Worm (Caenorhabditis elegans) whole organism, late embryonic: ENCODE data around the gene F31F7.1.

Experiments used
- F13H6.1 ChIP-seq: sonication (generic microtip); optimal IDR thresholded peaks from 2 replicates; lab custom pipeline; 2016; ENCODE audit warnings: missing genetic modification characterization, missing compliant biosample characterization
- K02D7.2 ChIP-seq: sonication (generic microtip); optimal IDR thresholded peaks from 2 replicates; lab custom pipeline; 2017; ENCODE audit warnings: mild to moderate bottlenecking, missing genetic modification characterization, missing compliant biosample characterization
- K09A11.1 ChIP-seq: sonication (generic microtip); optimal IDR thresholded peaks from 2 replicates; lab custom pipeline; 2017; ENCODE audit warnings: antibody characterized with exemption, mild to moderate bottlenecking, missing genetic modification characterization, missing compliant biosample characterization; ENCODE audit not compliant: insufficient read depth
- T23F11.4 ChIP-seq: fragments of 200-800 bp; sonication (Bioruptor generic); optimal IDR thresholded peaks from 2 replicates; lab custom pipeline; 2018; ENCODE audit warnings: mild to moderate bottlenecking, missing genetic modification characterization, missing compliant biosample characterization
- ahr-1 ChIP-seq: sonication (generic microtip); optimal IDR thresholded peaks from 2 replicates; lab custom pipeline; 2016; ENCODE audit warnings: missing genetic modification characterization, missing compliant biosample characterization
- ceh-14 ChIP-seq: sonication (generic microtip); optimal IDR thresholded peaks from 2 replicates; lab custom pipeline; 2016; ENCODE audit warnings: missing genotype, missing genetic modification characterization, missing compliant biosample characterization
- ceh-19 ChIP-seq: fragments of 200-800 bp; sonication (Bioruptor generic); optimal IDR thresholded peaks from 2 replicates; lab custom pipeline; 2018; ENCODE audit warnings: mild to moderate bottlenecking, missing genetic modification characterization, missing compliant biosample characterization
- ceh-22 ChIP-seq: sonication (generic microtip); optimal IDR thresholded peaks from 2 replicates; lab custom pipeline; 2017; ENCODE audit warnings: missing biosample characterization, missing genetic modification characterization
- ceh-24 ChIP-seq: sonication (generic microtip); optimal IDR thresholded peaks from 2 replicates; lab custom pipeline; 2016; ENCODE audit warnings: mild to moderate bottlenecking, missing genetic modification characterization, missing compliant biosample characterization
- ceh-30 ChIP-seq: fragments of 150-350 bp; optimal IDR thresholded peaks from 2 replicates; lab custom pipeline; 2014; ENCODE audit warnings: missing biosample characterization, missing genetic modification characterization
- ceh-31 ChIP-seq: sonication (generic microtip); optimal IDR thresholded peaks from 2 replicates; lab custom pipeline; 2016; ENCODE audit warnings: missing genetic modification characterization, missing compliant biosample characterization
- ceh-45 ChIP-seq: fragments of 200-800 bp; sonication (Bioruptor generic); IDR thresholded peaks from 2 replicates; pipeline ENCODE4 v1.3.6; 2022; ENCODE audit warnings: missing genetic modification reagents, missing genetic modification characterization, missing compliant biosample characterization
- ceh-48 ChIP-seq: sonication (generic microtip); optimal IDR thresholded peaks from 2 replicates; lab custom pipeline; 2016; ENCODE audit warnings: missing genetic modification characterization, inconsistent platforms, missing compliant biosample characterization
- ceh-6 ChIP-seq: fragments of 200-800 bp; sonication (Bioruptor generic); optimal IDR thresholded peaks from 2 replicates; lab custom pipeline; 2018; ENCODE audit warnings: mild to moderate bottlenecking, missing genetic modification characterization, missing compliant biosample characterization
- che-1 ChIP-seq: sonication (generic microtip); optimal IDR thresholded peaks from 2 replicates; lab custom pipeline; 2016; ENCODE audit warnings: mild to moderate bottlenecking, missing genetic modification characterization, missing compliant biosample characterization
- dve-1 ChIP-seq: sonication (generic microtip); optimal IDR thresholded peaks from 2 replicates; lab custom pipeline; 2017; ENCODE audit warnings: antibody characterized with exemption, mild to moderate bottlenecking, missing genetic modification characterization, missing compliant biosample characterization
- elt-4 ChIP-seq: sonication (generic microtip); optimal IDR thresholded peaks from 2 replicates; lab custom pipeline; 2016; ENCODE audit warnings: missing genetic modification characterization, missing compliant biosample characterization
- ets-4 ChIP-seq: sonication (generic microtip); optimal IDR thresholded peaks from 2 replicates; lab custom pipeline; 2016; ENCODE audit warnings: missing genetic modification characterization, missing compliant biosample characterization
- eyg-1 ChIP-seq: sonication (generic microtip); optimal IDR thresholded peaks from 2 replicates; lab custom pipeline; 2016; ENCODE audit warnings: missing genotype, missing genetic modification characterization, missing compliant biosample characterization
- fax-1 ChIP-seq: sonication (generic microtip); optimal IDR thresholded peaks from 2 replicates; lab custom pipeline; 2016; ENCODE audit warnings: missing genotype, missing genetic modification characterization, missing compliant biosample characterization
- fkh-6 ChIP-seq: sonication (generic microtip); optimal IDR thresholded peaks from 2 replicates; lab custom pipeline; 2016; ENCODE audit warnings: missing genetic modification characterization, missing compliant biosample characterization
- gmeb-2 ChIP-seq: sonication (generic microtip); optimal IDR thresholded peaks from 2 replicates; lab custom pipeline; 2016; ENCODE audit warnings: missing genetic modification characterization, inconsistent platforms, missing compliant biosample characterization
- hlh-13 ChIP-seq: fragments of 200-800 bp; sonication (Bioruptor generic); optimal IDR thresholded peaks from 2 replicates; lab custom pipeline; 2018; ENCODE audit warnings: mild to moderate bottlenecking, missing genetic modification characterization, missing compliant biosample characterization
- hlh-15 ChIP-seq: sonication (generic microtip); optimal IDR thresholded peaks from 2 replicates; lab custom pipeline; 2016; ENCODE audit warnings: missing genetic modification characterization, missing compliant biosample characterization
- hlh-6 ChIP-seq: sonication (generic microtip); optimal IDR thresholded peaks from 2 replicates; lab custom pipeline; 2016; ENCODE audit warnings: missing genotype, missing genetic modification characterization, missing compliant biosample characterization
- hlh-8 ChIP-seq: sonication (generic microtip); optimal IDR thresholded peaks from 2 replicates; lab custom pipeline; 2016; ENCODE audit warnings: missing genotype, missing genetic modification characterization, missing compliant biosample characterization
- lim-6 ChIP-seq: sonication (generic microtip); optimal IDR thresholded peaks from 2 replicates; lab custom pipeline; 2016; ENCODE audit warnings: missing genetic modification characterization, missing compliant biosample characterization
- lin-11 ChIP-seq: fragments of 200-800 bp; sonication (Bioruptor generic); optimal IDR thresholded peaks from 2 replicates; lab custom pipeline; 2018; ENCODE audit warnings: mild to moderate bottlenecking, missing genetic modification characterization, missing compliant biosample characterization
- madf-2 ChIP-seq: sonication (generic microtip); optimal IDR thresholded peaks from 2 replicates; lab custom pipeline; 2017; ENCODE audit warnings: missing genetic modification characterization, missing compliant biosample characterization
- mec-3 ChIP-seq: sonication (generic microtip); optimal IDR thresholded peaks from 2 replicates; lab custom pipeline; 2016; ENCODE audit warnings: borderline replicate concordance, missing genetic modification characterization, missing compliant biosample characterization
- nfya-1 ChIP-seq: sonication (generic microtip); optimal IDR thresholded peaks from 2 replicates; lab custom pipeline; 2017; ENCODE audit warnings: missing genetic modification characterization, mild to moderate bottlenecking, missing compliant biosample characterization, antibody characterized with exemption, moderate library complexity
- nhr-11 ChIP-seq: fragments of 150-350 bp; optimal IDR thresholded peaks from 2 replicates; lab custom pipeline; 2014; ENCODE audit warnings: missing biosample characterization, missing genetic modification characterization
- nhr-232 ChIP-seq: sonication (generic microtip); optimal IDR thresholded peaks from 2 replicates; lab custom pipeline; 2016; ENCODE audit warnings: missing genetic modification characterization, missing compliant biosample characterization
- npax-4 ChIP-seq: sonication (generic microtip); optimal IDR thresholded peaks from 2 replicates; lab custom pipeline; 2016; ENCODE audit warnings: missing genetic modification characterization, missing compliant biosample characterization
- pag-3 ChIP-seq: sonication (generic microtip); optimal IDR thresholded peaks from 2 replicates; lab custom pipeline; 2016; ENCODE audit warnings: missing compliant biosample characterization, missing genetic modification characterization, borderline replicate concordance
- pat-9 ChIP-seq: fragments of 200-800 bp; sonication (Bioruptor generic); optimal IDR thresholded peaks from 2 replicates; lab custom pipeline; 2018; ENCODE audit warnings: mild to moderate bottlenecking, missing genetic modification characterization, moderate library complexity, missing compliant biosample characterization
- pax-1 ChIP-seq: fragments of 150-350 bp; optimal IDR thresholded peaks from 2 replicates; lab custom pipeline; 2014; ENCODE audit warnings: missing biosample characterization, missing genetic modification characterization
- pha-2 ChIP-seq: sonication (generic microtip); optimal IDR thresholded peaks from 2 replicates; lab custom pipeline; 2017; ENCODE audit warnings: mild to moderate bottlenecking, missing genetic modification characterization, missing compliant biosample characterization
- pha-4 ChIP-seq: fragments of 150-350 bp; optimal IDR thresholded peaks from 2 replicates; lab custom pipeline; 2018; ENCODE audit warnings: missing biosample characterization, missing genetic modification reagents, missing genetic modification characterization
- pros-1 ChIP-seq: fragments of 150-350 bp; optimal IDR thresholded peaks from 2 replicates; lab custom pipeline; 2014; ENCODE audit warnings: missing biosample characterization, missing genetic modification reagents, missing genetic modification characterization
- sdc-2 ChIP-seq: sonication (generic microtip); optimal IDR thresholded peaks from 2 replicates; lab custom pipeline; 2016; ENCODE audit warnings: missing genotype, missing genetic modification characterization, missing compliant biosample characterization
- syd-9 ChIP-seq: sonication (generic microtip); optimal IDR thresholded peaks from 2 replicates; lab custom pipeline; 2016; ENCODE audit warnings: mild to moderate bottlenecking, missing genetic modification characterization, moderate library complexity, missing compliant biosample characterization
- tbx-7 ChIP-seq: sonication (generic microtip); optimal IDR thresholded peaks from 2 replicates; lab custom pipeline; 2016; ENCODE audit warnings: missing genotype, missing genetic modification characterization, missing compliant biosample characterization
- ttx-3 ChIP-seq: sonication (generic microtip); optimal IDR thresholded peaks from 2 replicates; lab custom pipeline; 2016; ENCODE audit warnings: missing genetic modification reagents, missing genetic modification characterization, missing compliant biosample characterization
- unc-3 ChIP-seq, 2 experiments: fragments of 200-800 bp in 1 of 2; sonication (Bioruptor generic) in 1 of 2; sonication (generic microtip) in 1 of 2; conservative IDR thresholded peaks in 1 of 2; optimal IDR thresholded peaks in 1 of 2; 2 replicates each; pipeline versions ENCODE4 v1.3.6 to Lab custom; 2016 to 2022; ENCODE audit warnings: missing compliant biosample characterization in 2 of 2, missing genetic modification characterization in 2 of 2, missing genetic modification reagents in 1 of 2
- unc-86 ChIP-seq: sonication (generic microtip); optimal IDR thresholded peaks from 2 replicates; lab custom pipeline; 2016; ENCODE audit warnings: missing genetic modification characterization, missing compliant biosample characterization
- zip-5 ChIP-seq: sonication (generic microtip); optimal IDR thresholded peaks from 2 replicates; lab custom pipeline; 2016; ENCODE audit warnings: missing genetic modification characterization, missing compliant biosample characterization
- ztf-16 ChIP-seq: sonication (generic microtip); optimal IDR thresholded peaks from 2 replicates; lab custom pipeline; 2017; ENCODE audit warnings: missing genetic modification characterization, missing compliant biosample characterization

The F31F7.1 gene

DNA sequence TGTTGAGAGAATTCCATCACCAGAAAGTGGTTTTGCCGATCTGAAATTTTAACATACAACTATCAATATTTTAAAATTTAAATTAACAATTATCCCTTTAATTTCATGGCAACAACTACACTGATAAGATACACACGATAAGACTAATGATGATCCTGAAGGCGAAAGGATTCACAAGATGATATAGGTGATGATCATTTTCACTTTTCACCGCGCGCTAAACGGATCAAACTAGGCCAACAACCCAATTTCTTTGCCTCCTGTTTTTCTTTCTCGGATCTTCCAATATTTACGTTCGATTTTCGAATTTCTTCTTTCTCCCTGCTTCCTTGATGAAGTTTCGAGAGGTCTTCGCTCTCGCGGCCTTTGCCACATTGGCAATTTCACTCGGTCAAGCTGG lies 17.1 kb upstream of the F31F7.1 start, which contains the start of gene K08B12.1:
Gene K08B12.1 (plus strand): TSS at position 229 of the 400 bp plus-strand sequence.
- no peak for TF ChIP-seq ttx-3
- TF ChIP-seq pha-4: no peak
- TF ChIP-seq ceh-48 (tag; lab: Kevin White, UChicago): no peak
- no peak for TF ChIP-seq ceh-22 (tag; lab: Kevin White, UChicago)
- no peak for TF ChIP-seq K09A11.1 (tag; lab: Kevin White, UChicago)
- TF ChIP-seq hlh-13: no peak
- no peak for TF ChIP-seq che-1 (tag; lab: Kevin White, UChicago)
- no peak for TF ChIP-seq lim-6 (tag; lab: Kevin White, UChicago)
- no peak for TF ChIP-seq pat-9 (tag; lab: Kevin White, UChicago)
- TF ChIP-seq nfya-1 (tag; lab: Kevin White, UChicago): no peak
- no peak for TF ChIP-seq ceh-24 (tag; lab: Kevin White, UChicago)
- no peak for TF ChIP-seq fkh-6
- TF ChIP-seq hlh-15 (tag; lab: Kevin White, UChicago): no peak
- TF ChIP-seq dve-1 (tag; lab: Kevin White, UChicago): no peak
- no peak for TF ChIP-seq zip-5 (tag; lab: Kevin White, UChicago)
- no peak for TF ChIP-seq ahr-1 (tag; lab: Kevin White, UChicago)
- TF ChIP-seq pros-1 (tag; lab: Kevin White, UChicago): no peak
- no peak for TF ChIP-seq npax-4
- TF ChIP-seq nhr-11 (tag; lab: Kevin White, UChicago): no peak
- TF ChIP-seq, all 69 proteins: peak for 0

DNA sequence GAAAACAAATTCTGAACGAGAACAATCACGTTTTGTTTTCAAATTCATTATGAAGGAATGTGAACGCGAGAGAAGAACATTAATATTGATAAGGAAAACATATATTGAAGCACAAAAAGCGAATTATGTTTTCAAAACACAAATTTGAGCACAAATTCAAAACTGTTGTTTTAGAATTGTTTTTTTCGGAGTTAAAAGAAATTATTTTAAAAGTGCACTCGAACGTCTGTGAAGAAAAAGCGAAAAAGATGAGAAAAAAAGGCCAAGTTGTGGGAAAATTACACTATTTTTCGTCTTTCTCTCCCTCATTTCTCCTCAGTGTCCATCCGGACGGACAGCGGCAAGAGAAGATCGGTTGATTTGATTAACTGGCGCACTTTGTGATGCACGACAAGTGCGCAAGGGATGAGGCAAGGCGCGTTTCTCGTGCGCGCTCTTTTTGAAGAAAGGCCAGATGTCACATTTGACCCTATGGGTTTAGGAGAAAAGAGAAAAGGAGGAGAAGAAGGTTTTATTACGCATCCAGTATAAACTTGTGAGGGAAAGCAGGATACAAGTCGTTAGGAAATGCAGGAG lies 8.9 kb upstream of the F31F7.1 start, which contains the start of gene mrck-1:
Gene mrck-1 (minus strand): TSS at position 51 of the 576 bp plus-strand sequence.
- TF ChIP-seq mec-3 (tag; lab: Kevin White, UChicago) (no peak), pag-3 (tag; lab: Kevin White, UChicago) (peak; percentile 67), gmeb-2 (tag; lab: Kevin White, UChicago) (peak; percentile 67), hlh-8 (peak; percentile 96), pat-9 (tag; lab: Kevin White, UChicago) (peak; percentile 92), lim-6 (tag; lab: Kevin White, UChicago) (peak; percentile 62), ceh-31 (tag; lab: Kevin White, UChicago) (peak; percentile 92), eyg-1 (tag; lab: Kevin White, UChicago) (peak; percentile 54), ceh-14 (tag; lab: Kevin White, UChicago) (peak; percentile 95), lin-11 (tag; lab: Kevin White, UChicago) (peak; percentile 34), pax-1 (no peak), K02D7.2 (tag; lab: Kevin White, UChicago) (peak; percentile 66), madf-2 (peak; percentile 96), hlh-6 (no peak), sdc-2 (tag; lab: Kevin White, UChicago) (peak; percentile 80), K09A11.1 (tag; lab: Kevin White, UChicago) (peak; percentile 87), che-1 (tag; lab: Kevin White, UChicago) (peak; percentile 63), ceh-22 (tag; lab: Kevin White, UChicago) (peak; percentile 2), ceh-30 (peak; percentile 72), ceh-24 (tag; lab: Kevin White, UChicago) (peak; percentile 19), ceh-6 (GFP tag; lab: Kevin White, UChicago) (peak; percentile 72), zip-5 (tag; lab: Kevin White, UChicago) (no peak), dve-1 (tag; lab: Kevin White, UChicago) (peak; percentile 80), ceh-48 (tag; lab: Kevin White, UChicago) (peak; percentile 76), fax-1 (tag; lab: Kevin White, UChicago) (peak; percentile 67), F13H6.1 (tag; lab: Kevin White, UChicago) (peak; percentile 84), ttx-3 (peak; percentile 64), ceh-19 (GFP tag; lab: Kevin White, UChicago) (peak; percentile 76), elt-4 (tag; lab: Kevin White, UChicago) (no peak), nhr-232 (tag; lab: Kevin White, UChicago) (peak; percentile 59), syd-9 (peak; percentile 70), ets-4 (peak; percentile 54), T23F11.4 (GFP tag; lab: Kevin White, UChicago) (peak; percentile 78), unc-86 (tag; lab: Kevin White, UChicago) (peak; percentile 45), hlh-15 (tag; lab: Kevin White, UChicago) (peak; percentile 41), unc-3 (GFP tag; conservative IDR thresholded peaks at IDR 0.05; lab: Robert Waterston, UW) (peak; percentile 74), unc-3 (tag; optimal IDR thresholded peaks at IDR 0.05; lab: Kevin White, UChicago) (peak; percentile 72), ceh-45 (GFP tag; lab: Robert Waterston, UW) (peak; percentile 48; the same call in 1 of the 2 replicates), tbx-7 (tag; lab: Kevin White, UChicago) (peak; percentile 11), ztf-16 (peak; percentile 83), pha-2 (tag; lab: Kevin White, UChicago) (peak; percentile 25)
